Fruit fly (Drosophila melanogaster) S2 (cell line): ENCODE results near the gene CG14191.

ENCODE experiments used
- CG8478 ChIP-seq: fragments of >200 bp; optimal IDR thresholded peaks from 2 replicates; lab custom pipeline; 2018
- CTCF ChIP-seq, 2 experiments: fragments of >200 bp; optimal IDR thresholded peaks; 2 replicates each; lab custom pipeline; 2018

CG14191 gene

DNA sequence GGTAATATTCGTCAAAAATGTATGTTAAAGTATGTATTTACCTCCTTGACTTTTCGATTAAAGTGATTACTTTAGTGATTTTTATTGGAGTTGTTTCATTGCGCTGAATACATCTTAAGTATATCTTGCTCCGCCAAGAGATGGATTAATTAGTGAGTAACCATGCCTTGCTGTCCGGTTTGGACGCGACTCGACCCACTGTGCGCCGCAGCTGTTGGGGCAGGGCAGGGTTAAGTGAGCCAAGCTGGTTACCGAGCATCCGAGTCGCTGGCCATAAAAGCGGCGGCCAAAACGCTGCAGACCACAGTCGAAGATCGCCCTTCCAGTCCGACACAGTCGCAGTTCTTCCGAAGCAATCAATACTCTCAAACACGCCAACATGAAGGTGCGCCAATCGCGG is at the start of gene CG14191:
Gene CG14191 (plus strand): TSS at position 301 of the 400 bp plus-strand sequence.
- TF ChIP-seq CTCF (optimal IDR thresholded peaks at IDR 0.05; lab: Kevin White, UChicago) (no peak), CG8478 (lab: Kevin White, UChicago) (no peak)

DNA sequence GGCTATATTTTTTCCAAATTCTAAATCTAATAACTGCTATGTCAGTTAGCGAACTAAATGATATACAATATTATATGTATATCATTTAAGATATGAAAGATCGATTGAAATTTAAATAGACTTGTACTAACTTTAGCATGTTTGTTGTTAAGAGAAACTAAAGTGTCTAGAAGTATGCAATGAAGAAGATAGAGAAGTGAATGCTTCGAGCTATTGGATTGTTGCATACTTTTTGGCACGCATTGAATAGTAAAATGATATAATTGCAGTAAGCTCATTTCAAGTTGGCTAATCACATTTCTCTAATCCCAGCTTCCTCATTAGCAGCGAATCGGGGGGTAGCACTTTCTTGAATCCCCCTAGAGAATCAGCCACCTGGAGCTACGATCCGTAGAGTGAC is 47.7 kb upstream of the CG14191 start:
- TF ChIP-seq CTCF (optimal IDR thresholded peaks at IDR 0.05; lab: Kevin White, UChicago) (no peak), CG8478 (lab: Kevin White, UChicago) (no peak)

DNA sequence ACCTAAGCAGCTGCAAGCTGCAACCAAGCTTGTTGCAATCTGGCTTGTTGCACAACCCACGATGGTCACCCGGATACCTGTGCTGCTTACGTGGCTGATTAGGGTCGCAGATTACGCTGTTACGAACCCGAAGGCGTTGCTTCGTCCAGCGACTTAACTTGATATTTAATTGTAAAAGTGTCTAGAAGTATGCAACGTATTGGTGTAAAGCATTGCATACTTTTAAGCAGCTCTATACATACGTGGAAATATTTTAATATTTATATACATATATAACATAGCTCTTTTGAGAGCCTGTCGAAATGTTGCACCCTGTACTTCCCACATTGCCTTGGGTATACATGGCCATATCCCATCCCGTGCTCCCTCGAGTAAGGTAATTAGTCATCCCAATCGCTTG is 44.3 kb upstream of the CG14191 start:
- no peak for TF ChIP-seq CG8478 (lab: Kevin White, UChicago)
- no peak for TF ChIP-seq CTCF (optimal IDR thresholded peaks at IDR 0.05; lab: Kevin White, UChicago)

DNA sequence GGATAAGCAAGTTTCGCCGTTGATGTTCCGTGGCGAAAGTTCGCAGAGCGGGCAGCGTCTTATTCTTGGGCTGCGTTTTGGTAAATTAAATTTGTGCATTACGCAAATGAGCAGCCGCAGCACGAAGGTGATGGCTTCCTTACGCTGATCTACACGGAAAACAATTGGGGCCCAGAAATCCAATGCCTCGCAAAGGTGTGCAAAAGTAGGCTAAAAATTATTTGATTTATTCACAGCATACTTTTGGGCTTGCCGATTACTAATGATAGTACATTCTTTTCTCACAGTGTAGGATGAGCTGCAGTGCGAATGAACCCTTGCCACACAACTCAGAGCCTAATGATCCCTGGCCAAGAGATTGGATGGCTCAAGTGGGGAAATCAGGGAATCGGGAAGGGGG is 41.2 kb upstream of the CG14191 start:
- no peak for TF ChIP-seq CTCF (optimal IDR thresholded peaks at IDR 0.05; lab: Kevin White, UChicago)

DNA sequence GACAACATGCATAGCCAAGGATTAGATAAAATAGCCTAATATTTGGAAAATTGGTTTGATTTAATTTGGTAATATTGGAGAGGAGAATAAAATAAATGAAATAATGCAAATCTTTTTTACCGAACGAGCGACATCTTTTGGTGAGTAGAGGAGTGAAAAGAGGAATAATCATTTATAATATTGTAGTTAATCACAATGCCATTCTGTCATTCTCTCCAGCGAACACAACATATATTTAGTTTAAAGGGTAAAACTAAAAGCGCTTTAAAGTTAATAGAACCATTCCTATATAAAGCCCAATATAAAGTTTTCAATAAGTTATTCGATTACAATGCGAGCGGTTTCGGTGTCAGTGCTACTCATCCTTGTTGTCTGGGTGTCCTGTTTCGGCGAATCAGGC is 31.3 kb upstream of the CG14191 start, which contains the start of gene Diedel3:
Gene Diedel3 (plus strand): TSS at position 301 of the 400 bp plus-strand sequence.
- TF ChIP-seq CTCF (optimal IDR thresholded peaks at IDR 0.05; lab: Kevin White, UChicago) = peak in 1 of 2 experiments; percentile 11
- TF ChIP-seq CG8478 (lab: Kevin White, UChicago) = no peak

DNA sequence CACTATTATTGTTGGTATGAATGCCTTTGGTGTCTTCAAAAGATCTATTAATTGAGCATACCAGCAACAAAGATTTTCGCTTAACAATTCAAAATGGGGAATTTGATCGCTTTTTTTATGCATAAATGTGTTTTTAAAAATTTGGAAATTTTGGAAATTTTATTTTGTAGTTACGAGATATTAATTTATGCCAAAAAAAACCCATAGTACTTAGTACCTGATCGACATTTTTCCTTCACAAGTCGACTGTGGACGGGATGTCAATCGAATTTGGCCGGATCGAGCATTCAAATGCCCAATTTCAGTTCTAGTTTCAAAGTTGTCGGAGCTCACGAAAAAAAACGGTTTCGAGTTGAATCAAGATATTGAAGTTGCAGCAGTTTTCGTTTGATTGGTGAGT is 24.9 kb upstream of the CG14191 start, which contains the start of gene CG14190:
Gene CG14190 (plus strand): TSS at position 301 of the 400 bp plus-strand sequence.
- TF ChIP-seq CG8478 (lab: Kevin White, UChicago) (no peak), CTCF (optimal IDR thresholded peaks at IDR 0.05; lab: Kevin White, UChicago) (no peak)

DNA sequence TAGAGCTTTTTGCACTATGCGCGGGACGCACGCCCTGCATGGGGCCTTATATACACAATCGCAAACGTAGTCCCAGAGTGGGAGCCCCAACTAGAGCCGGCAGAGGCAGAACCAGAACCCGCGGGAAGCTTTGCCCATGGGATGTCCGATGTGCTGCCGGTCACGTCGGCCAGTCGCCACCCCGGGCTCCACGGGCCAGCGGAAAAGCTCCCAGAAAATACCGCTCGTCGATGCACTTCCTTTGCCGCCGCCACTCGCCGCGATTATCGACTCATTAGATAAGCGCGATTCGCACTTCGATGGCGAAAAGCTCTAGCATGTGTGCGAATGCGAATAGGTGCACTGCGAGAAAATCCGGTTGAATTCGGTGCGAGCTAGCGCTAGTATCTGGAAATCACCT is 12.6 kb upstream of the CG14191 start, which contains the start of gene CG34330:
Gene CG34330 (minus strand): TSS at position 101 of the 400 bp plus-strand sequence.
- TF ChIP-seq CTCF (optimal IDR thresholded peaks at IDR 0.05; lab: Kevin White, UChicago) = no peak
- TF ChIP-seq CG8478 (lab: Kevin White, UChicago) = no peak

DNA sequence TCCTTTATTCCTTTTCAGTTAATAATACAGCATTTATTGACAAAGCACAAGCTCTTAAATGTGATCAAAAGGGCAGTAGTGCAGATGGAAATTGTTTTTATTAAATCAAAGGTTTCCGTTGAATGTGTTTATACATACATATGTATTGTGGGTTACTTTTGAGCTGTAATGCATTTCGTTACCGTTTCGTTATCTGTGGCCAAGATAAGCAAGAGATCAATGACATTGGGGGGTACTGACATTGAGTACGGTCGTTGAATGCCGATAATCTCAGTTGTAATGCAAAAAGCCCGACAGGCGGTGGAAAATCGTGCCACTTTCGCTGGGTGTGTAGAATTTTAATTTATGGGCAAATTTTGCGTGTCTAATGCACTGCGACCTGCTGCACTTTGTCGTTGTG is 8.5 kb upstream of the CG14191 start:
- TF ChIP-seq CG8478 (lab: Kevin White, UChicago) (no peak), CTCF (optimal IDR thresholded peaks at IDR 0.05; lab: Kevin White, UChicago) (no peak)

DNA sequence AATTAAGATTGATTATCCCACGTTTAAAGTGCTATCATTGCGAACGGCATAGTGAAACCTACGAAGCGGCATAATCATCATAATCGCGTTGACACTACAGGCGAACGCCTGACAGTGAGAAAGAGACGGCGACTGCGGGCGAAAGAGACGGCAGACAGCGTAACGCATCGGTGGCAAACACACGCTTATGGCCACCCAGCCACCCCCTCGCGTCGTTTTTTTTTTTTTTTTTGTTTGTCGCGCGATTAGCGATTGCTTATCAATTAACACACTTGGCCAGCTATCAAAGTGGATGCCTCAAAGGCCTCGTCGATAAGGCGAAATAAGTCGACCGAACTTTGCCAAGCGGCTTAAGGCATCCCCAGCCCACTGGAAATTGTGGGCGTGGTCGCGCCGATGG is 7.6 kb upstream of the CG14191 start:
- TF ChIP-seq CTCF (optimal IDR thresholded peaks at IDR 0.05; lab: Kevin White, UChicago) (no peak), CG8478 (lab: Kevin White, UChicago) (no peak)

DNA sequence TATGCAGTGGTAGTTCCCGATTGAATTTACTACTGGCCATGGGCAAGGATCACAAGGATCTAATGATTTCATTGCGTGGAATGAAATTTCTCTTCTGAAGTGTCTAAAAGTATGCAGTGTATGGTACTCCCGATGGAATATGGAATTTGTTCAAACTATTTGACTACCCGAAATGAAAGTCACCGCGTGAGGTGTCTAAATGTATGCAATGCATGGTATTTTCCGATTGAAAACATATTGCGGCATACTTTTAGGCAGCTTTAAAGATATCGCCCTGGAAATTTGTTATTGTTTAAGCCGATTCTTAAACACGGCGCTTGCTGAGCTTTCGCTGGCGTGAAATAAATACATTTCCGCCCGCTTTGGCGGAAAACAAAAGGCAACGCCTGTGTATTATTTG is 6.9 kb upstream of the CG14191 start:
- TF ChIP-seq CG8478 (lab: Kevin White, UChicago) = no peak
- TF ChIP-seq CTCF (optimal IDR thresholded peaks at IDR 0.05; lab: Kevin White, UChicago) = no peak

DNA sequence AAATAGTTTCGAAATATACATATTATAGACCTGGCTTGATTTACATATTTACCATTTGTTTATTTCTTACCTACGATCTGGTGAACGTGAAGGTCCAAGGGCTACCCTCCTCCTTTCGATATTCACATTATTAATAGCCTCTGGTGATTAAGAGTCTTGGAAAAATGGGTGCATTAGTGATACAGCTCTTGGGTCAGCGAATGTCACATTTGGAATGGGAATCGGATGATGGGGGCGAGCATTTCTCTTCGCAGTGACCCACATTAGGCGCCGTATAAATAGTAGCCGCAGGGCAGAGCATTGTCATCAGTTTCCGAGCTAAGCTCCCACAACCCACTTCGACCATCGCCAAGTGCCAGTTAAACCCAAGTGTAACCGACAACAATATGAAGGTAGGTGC is 4.0 kb upstream of the CG14191 start, which contains the start of gene CG7406:
Gene CG7406 (plus strand): TSS at position 301 of the 400 bp plus-strand sequence.
- TF ChIP-seq CG8478 (lab: Kevin White, UChicago) = no peak
- TF ChIP-seq CTCF (optimal IDR thresholded peaks at IDR 0.05; lab: Kevin White, UChicago) = no peak

DNA sequence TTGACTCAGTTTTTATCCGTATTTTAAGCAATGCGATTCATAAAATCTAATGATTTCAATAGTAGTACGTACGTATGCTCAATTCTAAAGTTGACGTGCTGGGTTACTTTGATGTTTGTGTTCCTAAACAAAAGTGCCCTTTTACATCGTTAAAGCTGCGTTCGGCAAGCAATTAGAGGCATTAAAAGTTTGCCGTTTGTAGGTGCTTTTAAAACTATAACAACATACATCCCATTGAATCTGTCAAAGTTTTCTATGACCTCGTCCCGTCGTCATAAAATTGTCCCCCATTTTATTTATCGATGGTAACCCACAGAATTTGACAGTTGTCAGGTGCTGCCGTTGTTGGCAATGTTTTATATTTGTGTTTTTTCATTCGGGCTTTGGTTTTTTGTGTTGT is 1.7 kb downstream of the CG14191 start, which contains the start of gene CG7423:
Gene CG7423 (minus strand): TSS at position 101 of the 400 bp plus-strand sequence.
- TF ChIP-seq CG8478 (lab: Kevin White, UChicago) (no peak), CTCF (optimal IDR thresholded peaks at IDR 0.05; lab: Kevin White, UChicago) (no peak)

DNA sequence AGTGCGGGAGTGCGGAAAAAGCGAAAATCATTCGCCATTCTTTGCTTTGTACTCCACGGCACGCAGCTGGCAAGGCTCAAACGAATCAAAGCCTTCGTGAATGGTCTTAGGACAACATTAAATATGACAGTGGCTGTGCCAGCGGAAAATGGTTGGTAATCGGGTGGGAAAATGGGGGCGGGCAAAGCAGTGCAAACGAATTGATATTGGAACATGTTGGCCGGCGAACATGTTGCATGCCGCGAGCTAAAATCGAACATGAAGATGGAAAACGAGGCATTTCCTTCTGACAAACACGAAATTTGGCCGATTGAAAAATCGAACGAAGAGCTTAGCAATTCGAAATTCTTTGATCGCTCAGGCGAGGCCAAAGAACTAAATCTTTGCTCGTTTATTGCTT is 14.7 kb downstream of the CG14191 start:
- no peak for TF ChIP-seq CG8478 (lab: Kevin White, UChicago)
- TF ChIP-seq CTCF (optimal IDR thresholded peaks at IDR 0.05; lab: Kevin White, UChicago) = no peak

DNA sequence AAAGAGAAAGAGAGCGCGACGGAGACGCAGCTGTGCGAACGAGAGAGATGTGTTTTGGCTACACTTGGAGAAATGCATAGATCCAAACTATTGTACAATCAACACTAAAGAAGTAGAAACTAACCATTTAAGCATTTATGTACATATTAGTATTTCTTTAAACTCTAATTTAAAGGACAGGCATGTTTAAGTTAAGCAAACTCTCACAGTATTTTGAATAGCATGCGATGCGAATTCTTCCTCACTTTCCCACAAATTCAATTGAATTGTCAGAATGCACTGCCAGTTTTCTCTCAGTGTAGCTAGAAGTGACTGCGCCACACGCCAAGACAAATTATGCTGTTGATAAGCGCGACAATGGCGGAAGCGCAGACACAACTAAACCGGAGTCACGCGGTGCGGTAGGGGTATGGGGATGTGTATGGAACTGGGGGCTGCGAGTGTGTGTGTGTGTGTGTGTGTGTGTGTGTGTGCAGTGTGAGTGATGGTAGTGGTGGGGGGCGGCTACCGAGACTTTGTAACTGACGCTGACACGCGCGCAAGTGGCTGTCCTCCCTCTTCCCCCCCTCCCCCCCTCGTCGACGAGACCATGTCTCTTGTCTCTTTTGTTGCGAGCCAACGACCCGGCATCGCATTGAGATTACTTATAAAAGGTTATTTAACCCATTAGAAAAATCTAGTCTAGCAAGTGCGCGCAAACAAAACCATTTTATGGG is 25.5 kb downstream of the CG14191 start:
- no peak for TF ChIP-seq CG8478 (lab: Kevin White, UChicago)
- no peak for TF ChIP-seq CTCF (optimal IDR thresholded peaks at IDR 0.05; lab: Kevin White, UChicago)

DNA sequence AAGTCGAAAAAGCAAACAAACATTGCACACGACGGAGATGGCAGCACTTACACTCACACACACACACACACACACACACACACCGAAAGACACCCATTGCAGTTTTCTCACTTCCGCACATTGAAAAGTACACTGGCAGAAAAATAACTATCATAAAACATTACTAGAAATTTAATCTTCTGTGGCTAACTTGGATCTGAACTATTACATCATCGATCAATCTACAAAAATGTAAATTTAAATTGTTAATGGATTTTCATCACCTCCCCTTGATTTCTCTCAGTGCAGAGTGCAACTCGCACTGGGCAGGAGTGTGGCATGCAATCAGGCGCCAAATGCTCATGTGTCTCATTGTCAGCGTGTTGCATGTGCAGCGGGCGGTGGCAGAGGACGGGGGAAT is 38.9 kb downstream of the CG14191 start:
- TF ChIP-seq CG8478 (lab: Kevin White, UChicago) (no peak), CTCF (optimal IDR thresholded peaks at IDR 0.05; lab: Kevin White, UChicago) (no peak)

DNA sequence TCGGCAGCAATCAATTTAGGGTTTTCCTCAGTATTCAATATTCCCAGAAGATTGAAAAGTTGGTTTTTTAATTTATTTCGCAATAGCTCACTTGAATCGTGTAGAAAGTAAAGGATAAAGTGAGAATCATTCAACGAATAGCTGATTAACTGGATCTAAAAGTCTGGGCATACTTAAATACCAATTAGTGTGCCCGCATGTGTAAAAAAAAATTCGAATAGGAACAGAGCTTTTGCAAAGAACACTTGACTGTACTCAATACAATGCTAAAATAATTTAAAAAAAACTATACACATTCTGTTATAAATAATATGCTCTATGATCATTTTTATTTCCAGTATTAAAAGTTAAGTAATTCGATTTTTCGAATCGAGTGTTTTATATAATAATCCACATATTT is 42.8 kb downstream of the CG14191 start, which contains the start of gene CG15882:
Gene CG15882 (minus strand): TSS at position 101 of the 400 bp plus-strand sequence.
- TF ChIP-seq CTCF (optimal IDR thresholded peaks at IDR 0.05; lab: Kevin White, UChicago) = no peak
- TF ChIP-seq CG8478 (lab: Kevin White, UChicago) = no peak
